Fruit fly (Drosophila melanogaster) whole organism, embryonic: Measurements from ENCODE around the gene Psn.

Experiments
- CG14667 ChIP-seq: fragments of 200-800 bp; sonication (Bioruptor generic); IDR thresholded peaks from 2 replicates; pipeline ENCODE4 v1.3.6; 2022; ENCODE audit warnings: missing biosample characterization, missing genetic modification characterization
- CG4360 ChIP-seq: fragments of 200-800 bp; sonication (Bioruptor generic); IDR thresholded peaks from 2 replicates; pipeline ENCODE4 v1.3.6; 2022; ENCODE audit warnings: missing biosample characterization, missing genetic modification characterization
- psq ChIP-seq: fragments of 200-800 bp; sonication (Bioruptor generic); optimal IDR thresholded peaks from 2 replicates; lab custom pipeline; 2017; ENCODE audit warnings: missing biosample characterization, missing genetic modification characterization
- ssp ChIP-seq: fragments of 200-800 bp; sonication (Bioruptor generic); IDR thresholded peaks from 2 replicates; pipeline ENCODE4 v1.3.6; 2022; ENCODE audit warnings: missing biosample characterization, missing genetic modification characterization

DNA sequence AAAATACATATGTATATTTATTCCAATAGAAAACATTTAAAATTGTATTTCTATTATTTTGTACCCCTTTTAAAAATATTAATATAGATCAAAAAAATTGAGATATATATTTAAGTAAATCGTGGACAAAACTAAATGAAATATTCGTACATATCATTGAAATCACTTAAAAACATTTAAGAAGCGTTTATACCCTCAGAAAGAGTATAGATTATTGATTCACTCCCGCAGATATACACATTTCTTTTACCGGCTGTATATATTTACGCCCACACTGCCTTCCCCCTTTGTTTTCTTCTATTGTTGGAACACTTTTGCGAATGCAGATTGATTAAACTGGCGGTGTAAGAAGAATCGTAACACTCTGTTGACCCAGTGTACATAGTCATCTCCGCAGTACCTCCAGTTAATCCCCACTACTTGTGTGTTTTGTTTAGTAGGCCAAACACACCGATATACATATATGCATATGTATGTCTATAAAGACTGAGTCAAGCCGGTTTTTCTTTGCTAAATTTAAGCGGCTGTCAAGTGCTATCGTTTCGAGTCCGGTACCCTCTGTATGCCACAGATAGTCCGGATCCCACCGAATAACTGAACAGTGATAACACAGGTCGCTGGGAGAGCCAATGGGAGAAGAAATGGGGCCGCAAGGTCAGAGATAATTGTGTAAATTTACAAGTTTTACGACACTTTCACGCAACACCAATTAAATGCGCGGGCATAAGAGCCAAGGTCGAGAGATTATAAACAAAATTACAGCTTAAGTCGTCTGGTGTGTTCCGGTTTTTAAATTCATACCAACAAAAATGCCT lies 39.4 kb downstream of the Psn start:
- TF ChIP-seq CG14667 (GFP tag; lab: Robert Waterston, UW), result no peak
- TF ChIP-seq CG4360 (GFP tag; lab: Robert Waterston, UW), result peak; percentile 21; the same call in 1 of the 2 replicates
- TF ChIP-seq ssp (GFP tag; lab: Robert Waterston, UW), result no peak
- TF ChIP-seq psq (GFP tag; lab: Kevin White, UChicago), result peak; percentile 47
